Fruit fly (Drosophila melanogaster) whole organism, embryonic: ENCODE measurements around the gene Doc2.
A peak's percentile ranks its signal among the peaks of the same experiment; 100 is the strongest.

ENCODE experiments used
- Abd-B ChIP-seq: fragments of 200-800 bp; sonication (Bioruptor generic); optimal IDR thresholded peaks from 2 replicates; lab custom pipeline; 2018; ENCODE audit warnings: missing biosample characterization, mild to moderate bottlenecking, missing genetic modification characterization, moderate library complexity
- Adf1 ChIP-seq: fragments of 200-800 bp; sonication (Bioruptor generic); IDR thresholded peaks from 2 replicates; pipeline ENCODE4 v1.3.6; 2022; ENCODE audit warnings: missing biosample characterization, missing genetic modification characterization
- Atf6 ChIP-seq: fragments of 200-800 bp; sonication (Bioruptor generic); IDR thresholded peaks from 2 replicates; pipeline ENCODE4 v1.3.6; 2022; ENCODE audit warnings: missing biosample characterization, missing genetic modification characterization
- CG1024 ChIP-seq: fragments of 200-800 bp; sonication (Bioruptor generic); IDR thresholded peaks from 2 replicates; pipeline ENCODE4 v1.3.6; 2022; ENCODE audit warnings: missing biosample characterization, missing genetic modification characterization
- CG11695 ChIP-seq: fragments of 200-800 bp; sonication (Bioruptor generic); IDR thresholded peaks from 3 replicates; pipeline ENCODE4 v1.3.6; 2022; ENCODE audit warnings: missing biosample characterization, missing genetic modification characterization
- CG11696 ChIP-seq: fragments of 200-800 bp; sonication (Bioruptor generic); IDR thresholded peaks from 2 replicates; pipeline ENCODE4 v1.3.6; 2022; ENCODE audit warnings: missing biosample characterization, missing genetic modification characterization
- CG12104 ChIP-seq: fragments of 200-800 bp; sonication (Bioruptor generic); optimal IDR thresholded peaks from 3 replicates; lab custom pipeline; 2016; ENCODE audit warnings: missing biosample characterization, missing genetic modification characterization
- CG1233 ChIP-seq: fragments of 200-800 bp; sonication (Bioruptor generic); optimal IDR thresholded peaks from 4 replicates; lab custom pipeline; 2018; ENCODE audit warnings: missing biosample characterization, mild to moderate bottlenecking, missing genetic modification characterization
- CG15011 ChIP-seq: fragments of 200-800 bp; sonication (Bioruptor generic); optimal IDR thresholded peaks from 3 replicates; lab custom pipeline; 2018; ENCODE audit warnings: missing biosample characterization, mild to moderate bottlenecking, missing genetic modification characterization
- CG15601 ChIP-seq: fragments of 200-800 bp; sonication (Bioruptor generic); optimal IDR thresholded peaks from 3 replicates; lab custom pipeline; 2019; ENCODE audit warnings: missing biosample characterization, mild to moderate bottlenecking, missing genetic modification characterization, moderate library complexity
- CG17912 ChIP-seq: fragments of 200-800 bp; sonication (Bioruptor generic); optimal IDR thresholded peaks from 2 replicates; lab custom pipeline; 2018; ENCODE audit warnings: missing biosample characterization, mild to moderate bottlenecking, missing genetic modification characterization
- CG1792 ChIP-seq: fragments of 200-800 bp; sonication (Bioruptor generic); optimal IDR thresholded peaks from 2 replicates; lab custom pipeline; 2016; ENCODE audit warnings: missing biosample characterization, missing genetic modification characterization
- CG18764 ChIP-seq: fragments of 200-800 bp; sonication (Bioruptor generic); optimal IDR thresholded peaks from 3 replicates; lab custom pipeline; 2016; ENCODE audit warnings: missing biosample characterization, missing genetic modification characterization
- CG2120 ChIP-seq: fragments of 200-800 bp; sonication (Bioruptor generic); optimal IDR thresholded peaks from 3 replicates; lab custom pipeline; 2016; ENCODE audit warnings: missing biosample characterization, missing genetic modification characterization
- CG2202 ChIP-seq: fragments of 200-800 bp; sonication (Bioruptor generic); optimal IDR thresholded peaks from 2 replicates; lab custom pipeline; 2018; ENCODE audit warnings: missing biosample characterization, mild to moderate bottlenecking, missing genetic modification characterization
- CG31224 ChIP-seq: fragments of 200-800 bp; sonication (Bioruptor generic); IDR thresholded peaks from 2 replicates; pipeline ENCODE4 v1.3.6; 2022; ENCODE audit warnings: missing biosample characterization, missing genetic modification characterization
- CG33213 ChIP-seq: fragments of 200-800 bp; sonication (Bioruptor generic); optimal IDR thresholded peaks from 3 replicates; lab custom pipeline; 2016; ENCODE audit warnings: missing biosample characterization, missing genetic modification characterization
- CG42726 ChIP-seq: fragments of 200-800 bp; sonication (Bioruptor generic); IDR thresholded peaks from 2 replicates; pipeline ENCODE4 v1.3.6; 2022; ENCODE audit warnings: missing biosample characterization, missing genetic modification characterization; ENCODE audit not compliant: partially characterized antibody
- CG4730 ChIP-seq: fragments of 200-800 bp; sonication (Bioruptor generic); IDR thresholded peaks from 2 replicates; pipeline ENCODE4 v1.3.6; 2022; ENCODE audit warnings: missing biosample characterization, missing genetic modification characterization
- CG5180 ChIP-seq: fragments of 200-800 bp; sonication (Bioruptor generic); optimal IDR thresholded peaks from 3 replicates; lab custom pipeline; 2017; ENCODE audit warnings: missing biosample characterization, missing genetic modification characterization, mild to moderate bottlenecking, moderate library complexity, missing genetic modification reagents
- CG6791 ChIP-seq: fragments of 200-800 bp; sonication (Bioruptor generic); IDR thresholded peaks from 3 replicates; pipeline ENCODE4 v1.3.6; 2022; ENCODE audit warnings: missing biosample characterization, missing genetic modification characterization; ENCODE audit not compliant: partially characterized antibody
- CG6813 ChIP-seq: fragments of 200-800 bp; sonication (Bioruptor generic); optimal IDR thresholded peaks from 2 replicates; lab custom pipeline; 2017; ENCODE audit warnings: missing biosample characterization, missing genetic modification characterization, mild to moderate bottlenecking, moderate library complexity, missing genetic modification reagents
- CG7271 ChIP-seq: fragments of 200-800 bp; sonication (Bioruptor generic); optimal IDR thresholded peaks from 2 replicates; lab custom pipeline; 2018; ENCODE audit warnings: missing biosample characterization, mild to moderate bottlenecking, missing genetic modification characterization, moderate library complexity
- CG8388 ChIP-seq: fragments of 200-800 bp; sonication (Bioruptor generic); optimal IDR thresholded peaks from 2 replicates; lab custom pipeline; 2019; ENCODE audit warnings: missing biosample characterization, mild to moderate bottlenecking, missing genetic modification characterization, moderate library complexity
- Dbx ChIP-seq: fragments of 200-800 bp; sonication (Bioruptor generic); IDR thresholded peaks from 3 replicates; pipeline ENCODE4 v1.3.6; 2022; ENCODE audit warnings: missing biosample characterization, missing genetic modification characterization
- Doc3 ChIP-seq: fragments of 200-800 bp; sonication (Bioruptor generic); IDR thresholded peaks from 3 replicates; pipeline ENCODE4 v1.3.6; 2022; ENCODE audit warnings: missing biosample characterization, missing genetic modification characterization; ENCODE audit not compliant: partially characterized antibody
- Hand ChIP-seq: fragments of 200-800 bp; sonication (Bioruptor generic); optimal IDR thresholded peaks from 2 replicates; lab custom pipeline; 2017; ENCODE audit warnings: mild to moderate bottlenecking, missing biosample characterization, missing genetic modification reagents, missing genetic modification characterization
- Hey ChIP-seq: fragments of 200-800 bp; sonication (Bioruptor generic); optimal IDR thresholded peaks from 3 replicates; lab custom pipeline; 2018; ENCODE audit warnings: missing biosample characterization, mild to moderate bottlenecking, missing genetic modification characterization
- HmgD ChIP-seq: fragments of 200-800 bp; sonication (Bioruptor generic); optimal IDR thresholded peaks from 3 replicates; lab custom pipeline; 2016; ENCODE audit warnings: missing biosample characterization, missing genetic modification characterization
- Lpt ChIP-seq: fragments of >200 bp; optimal IDR thresholded peaks from 2 replicates; lab custom pipeline; 2018; ENCODE audit warnings: missing biosample characterization, missing genetic modification characterization
- Mrtf ChIP-seq: fragments of 200-800 bp; sonication (Bioruptor generic); IDR thresholded peaks from 3 replicates; pipeline ENCODE4 v1.3.6; 2022; ENCODE audit warnings: missing biosample characterization, missing genetic modification characterization
- Myb ChIP-seq: fragments of 200-800 bp; sonication (Bioruptor generic); optimal IDR thresholded peaks from 2 replicates; lab custom pipeline; 2016; ENCODE audit warnings: missing biosample characterization, missing genetic modification characterization
- PHDP ChIP-seq: fragments of 200-800 bp; sonication (Bioruptor generic); optimal IDR thresholded peaks from 3 replicates; lab custom pipeline; 2018; ENCODE audit warnings: missing biosample characterization, mild to moderate bottlenecking, missing genetic modification characterization, moderate library complexity
- Poxn ChIP-seq: fragments of 200-800 bp; sonication (Bioruptor generic); IDR thresholded peaks from 2 replicates; pipeline ENCODE4 v1.3.6; 2022; ENCODE audit warnings: missing biosample characterization, missing genetic modification characterization
- Sry-δ ChIP-seq: fragments of 200-800 bp; sonication (Bioruptor generic); optimal IDR thresholded peaks from 2 replicates; lab custom pipeline; 2016; ENCODE audit warnings: missing biosample characterization, missing genetic modification characterization
- chif ChIP-seq, 2 experiments: fragments of 200-800 bp; sonication (Bioruptor generic); optimal IDR thresholded peaks; 3 replicates each; lab custom pipeline; 2016; ENCODE audit warnings: missing biosample characterization in 2 of 2, missing genetic modification characterization in 2 of 2
- ci ChIP-seq: fragments of 200-800 bp; sonication (Bioruptor generic); IDR thresholded peaks from 3 replicates; pipeline ENCODE4 v1.3.6; 2022; ENCODE audit warnings: missing biosample characterization, missing genetic modification characterization
- corto ChIP-seq: fragments of 200-800 bp; sonication (Bioruptor generic); optimal IDR thresholded peaks from 2 replicates; lab custom pipeline; 2016; ENCODE audit warnings: missing biosample characterization, mild to moderate bottlenecking, missing genetic modification characterization, moderate library complexity
- cwo ChIP-seq: fragments of 200-800 bp; sonication (Bioruptor generic); optimal IDR thresholded peaks from 3 replicates; lab custom pipeline; 2017; ENCODE audit warnings: missing biosample characterization, missing genetic modification characterization, mild to moderate bottlenecking, moderate library complexity, missing genetic modification reagents
- ewg ChIP-seq: fragments of 200-800 bp; sonication (Bioruptor generic); optimal IDR thresholded peaks from 3 replicates; lab custom pipeline; 2017; ENCODE audit warnings: mild to moderate bottlenecking, missing biosample characterization, missing genetic modification reagents, missing genetic modification characterization
- fru ChIP-seq: fragments of >200 bp; optimal IDR thresholded peaks from 2 replicates; lab custom pipeline; 2017
- grau ChIP-seq: fragments of 200-800 bp; optimal IDR thresholded peaks from 3 replicates; lab custom pipeline; 2019; ENCODE audit warnings: missing biosample characterization, mild to moderate bottlenecking, missing genetic modification characterization, moderate library complexity
- kni ChIP-seq: fragments of 200-800 bp; sonication (Bioruptor generic); optimal IDR thresholded peaks from 3 replicates; lab custom pipeline; 2017; ENCODE audit warnings: mild to moderate bottlenecking, missing biosample characterization, missing genetic modification reagents, missing genetic modification characterization
- luna ChIP-seq: fragments of 200-800 bp; sonication (Bioruptor generic); optimal IDR thresholded peaks from 2 replicates; lab custom pipeline; 2016; ENCODE audit warnings: missing biosample characterization, missing genetic modification characterization
- nerfin-1 ChIP-seq: fragments of 200-800 bp; sonication (Bioruptor generic); optimal IDR thresholded peaks from 3 replicates; lab custom pipeline; 2019; ENCODE audit warnings: missing biosample characterization, mild to moderate bottlenecking, missing genetic modification characterization, moderate library complexity
- nom ChIP-seq: fragments of 200-800 bp; sonication (Bioruptor generic); optimal IDR thresholded peaks from 2 replicates; lab custom pipeline; 2017; ENCODE audit warnings: missing biosample characterization, missing genetic modification characterization, mild to moderate bottlenecking, moderate library complexity, missing genetic modification reagents
- tap ChIP-seq: fragments of 200-800 bp; optimal IDR thresholded peaks from 3 replicates; lab custom pipeline; 2019; ENCODE audit warnings: missing biosample characterization, mild to moderate bottlenecking, missing genetic modification characterization, moderate library complexity
- trem ChIP-seq: fragments of 200-800 bp; optimal IDR thresholded peaks from 3 replicates; lab custom pipeline; 2019; ENCODE audit warnings: missing biosample characterization, mild to moderate bottlenecking, missing genetic modification characterization, moderate library complexity
- trh ChIP-seq: fragments of 200-800 bp; sonication (Bioruptor generic); optimal IDR thresholded peaks from 2 replicates; lab custom pipeline; 2016; ENCODE audit warnings: missing biosample characterization, missing genetic modification characterization

Doc2 gene

dm6 chr3L:9033999-9034626, 15.1 kb upstream of the Doc2 start (continued):
- TF ChIP-seq Hey (no peak), trem (tag; lab: Kevin White, UChicago) (peak; percentile 78), CG11695 (GFP tag; lab: Robert Waterston, UW) (0 out of 3 replicates have a peak, but pooled peaks have one; percentile 52), Lpt (GFP tag; lab: Kevin White, UChicago) (no peak), Doc3 (GFP tag; lab: Robert Waterston, UW) (no peak), grau (tag; lab: Kevin White, UChicago) (peak; percentile 41), CG6791 (GFP tag; lab: Robert Waterston, UW) (no peak), Atf6 (peak; percentile 16; the same call in 1 of the 2 replicates), CG18764 (GFP tag; lab: Kevin White, UChicago) (peak; percentile 55), CG6813 (peak; percentile 61), Mrtf (peak; percentile 66; the same call in 1 of the 3 replicates), Adf1 (no peak), Poxn (no peak), CG42726 (GFP tag; lab: Robert Waterston, UW) (no peak), PHDP (tag; lab: Kevin White, UChicago) (peak; percentile 11), fru (no peak), Dbx (GFP tag; lab: Robert Waterston, UW) (no peak), CG11696 (GFP tag; lab: Robert Waterston, UW) (0 out of 2 replicates have a peak, but pooled peaks have one; percentile 15), CG1792 (GFP tag; lab: Kevin White, UChicago) (peak; percentile 40), ewg (GFP tag; lab: Kevin White, UChicago) (peak; percentile 9), CG17912 (GFP tag; lab: Kevin White, UChicago) (no peak), Myb (GFP tag; lab: Kevin White, UChicago) (no peak), CG2202 (peak; percentile 29), corto (peak; percentile 28), ci (GFP tag; lab: Robert Waterston, UW) (peak; percentile 83), CG1024 (GFP tag; lab: Robert Waterston, UW) (peak; percentile 63), nerfin-1 (tag; lab: Kevin White, UChicago) (peak; percentile 70), Hand (no peak), chif (GFP tag; optimal IDR thresholded peaks at IDR 0.05; lab: Kevin White, UChicago) (peak; percentile 43 to 60), CG15011 (GFP tag; lab: Kevin White, UChicago) (peak; percentile 30), luna (GFP tag; lab: Kevin White, UChicago) (no peak), CG4730 (peak; percentile 59), kni (peak; percentile 44), Abd-B (GFP tag; lab: Kevin White, UChicago) (no peak), Sry-δ (GFP tag; lab: Kevin White, UChicago) (peak; percentile 33), nom (GFP tag; lab: Kevin White, UChicago) (peak; percentile 61), CG31224 (GFP tag; lab: Robert Waterston, UW) (peak; percentile 18; the same call in 1 of the 2 replicates), CG8388 (peak; percentile 22), CG12104 (GFP tag; lab: Kevin White, UChicago) (peak; percentile 57), trh (peak; percentile 7), CG2120 (GFP tag; lab: Kevin White, UChicago) (no peak), CG1233 (peak; percentile 35), tap (tag; lab: Kevin White, UChicago) (peak; percentile 74), CG33213 (GFP tag; lab: Kevin White, UChicago) (peak; percentile 54), HmgD (GFP tag; lab: Kevin White, UChicago) (no peak), CG5180 (GFP tag; lab: Kevin White, UChicago) (peak; percentile 43), CG7271 (tag; lab: Kevin White, UChicago) (peak; percentile 87), cwo (GFP tag; lab: Kevin White, UChicago) (peak; percentile 11), CG15601 (tag; lab: Kevin White, UChicago) (peak; percentile 40)
